Fruit fly (Drosophila melanogaster) whole organism, embryonic: ENCODE measurements around the gene CG3556.

Experiments
- Ada2b ChIP-seq: fragments of 200-800 bp; sonication (Bioruptor generic); IDR thresholded peaks from 2 replicates; pipeline ENCODE4 v1.3.6; 2022; ENCODE audit warnings: missing biosample characterization, missing genetic modification characterization
- CG10274 ChIP-seq: fragments of 200-800 bp; sonication (Bioruptor generic); optimal IDR thresholded peaks from 3 replicates; lab custom pipeline; 2017; ENCODE audit warnings: missing biosample characterization, mild to moderate bottlenecking, missing genetic modification characterization
- CG11504 ChIP-seq: fragments of 200-800 bp; sonication (Bioruptor generic); optimal IDR thresholded peaks from 3 replicates; lab custom pipeline; 2019; ENCODE audit warnings: missing biosample characterization, mild to moderate bottlenecking, missing genetic modification characterization, moderate library complexity
- CG1233 ChIP-seq: fragments of 200-800 bp; sonication (Bioruptor generic); optimal IDR thresholded peaks from 4 replicates; lab custom pipeline; 2018; ENCODE audit warnings: missing biosample characterization, mild to moderate bottlenecking, missing genetic modification characterization
- CG12391 ChIP-seq: fragments of 200-800 bp; sonication (Bioruptor generic); optimal IDR thresholded peaks from 3 replicates; lab custom pipeline; 2018; ENCODE audit warnings: missing biosample characterization, mild to moderate bottlenecking, missing genetic modification characterization, moderate library complexity
- CG15269 ChIP-seq: fragments of 200-800 bp; sonication (Bioruptor generic); optimal IDR thresholded peaks from 2 replicates; lab custom pipeline; 2018; ENCODE audit warnings: missing biosample characterization, mild to moderate bottlenecking, missing genetic modification characterization, moderate library complexity
- CG15696 ChIP-seq: fragments of 200-800 bp; sonication (Bioruptor generic); optimal IDR thresholded peaks from 2 replicates; lab custom pipeline; 2019; ENCODE audit warnings: missing biosample characterization, mild to moderate bottlenecking, missing genetic modification characterization, moderate library complexity
- CG16779 ChIP-seq: fragments of 200-800 bp; sonication (Bioruptor generic); IDR thresholded peaks from 2 replicates; pipeline ENCODE4 v1.3.6; 2022; ENCODE audit warnings: missing biosample characterization, missing genetic modification characterization
- CG1792 ChIP-seq: fragments of 200-800 bp; sonication (Bioruptor generic); optimal IDR thresholded peaks from 2 replicates; lab custom pipeline; 2016; ENCODE audit warnings: missing biosample characterization, missing genetic modification characterization
- CG18262 ChIP-seq: fragments of 200-800 bp; optimal IDR thresholded peaks from 3 replicates; lab custom pipeline; 2019; ENCODE audit warnings: missing biosample characterization, mild to moderate bottlenecking, missing genetic modification characterization, moderate library complexity
- CG2129 ChIP-seq: fragments of 200-800 bp; sonication (Bioruptor generic); IDR thresholded peaks from 2 replicates; pipeline ENCODE4 v1.3.6; 2022; ENCODE audit warnings: missing biosample characterization, missing genetic modification characterization; ENCODE audit not compliant: partially characterized antibody
- CG2875 ChIP-seq: fragments of 200-800 bp; sonication (Bioruptor generic); optimal IDR thresholded peaks from 2 replicates; lab custom pipeline; 2017; ENCODE audit warnings: missing biosample characterization, mild to moderate bottlenecking, missing genetic modification characterization, missing genetic modification reagents
- CG31441 ChIP-seq: fragments of 200-800 bp; sonication (Bioruptor generic); IDR thresholded peaks from 2 replicates; pipeline ENCODE4 v1.3.6; 2022; ENCODE audit warnings: missing biosample characterization, missing genetic modification characterization
- CG4282 ChIP-seq: fragments of 200-800 bp; sonication (Bioruptor generic); optimal IDR thresholded peaks from 2 replicates; lab custom pipeline; 2016; ENCODE audit warnings: missing biosample characterization, missing genetic modification characterization
- CG4424 ChIP-seq: fragments of 200-800 bp; sonication (Bioruptor generic); optimal IDR thresholded peaks from 3 replicates; lab custom pipeline; 2016; ENCODE audit warnings: missing biosample characterization, missing genetic modification characterization
- CG4730 ChIP-seq: fragments of 200-800 bp; sonication (Bioruptor generic); IDR thresholded peaks from 2 replicates; pipeline ENCODE4 v1.3.6; 2022; ENCODE audit warnings: missing biosample characterization, missing genetic modification characterization
- CG6272 ChIP-seq: fragments of 200-800 bp; sonication (Bioruptor generic); IDR thresholded peaks from 2 replicates; pipeline ENCODE4 v1.3.6; 2022; ENCODE audit warnings: missing biosample characterization, missing genetic modification characterization
- CG7987 ChIP-seq: fragments of 200-800 bp; sonication (Bioruptor generic); optimal IDR thresholded peaks from 2 replicates; lab custom pipeline; 2018; ENCODE audit warnings: missing biosample characterization, mild to moderate bottlenecking, missing genetic modification characterization, moderate library complexity
- CG8359 ChIP-seq: fragments of 200-800 bp; sonication (Bioruptor generic); optimal IDR thresholded peaks from 2 replicates; lab custom pipeline; 2017; ENCODE audit warnings: missing biosample characterization, mild to moderate bottlenecking, missing genetic modification characterization, borderline replicate concordance
- CG8944 ChIP-seq: fragments of 200-800 bp; sonication (Bioruptor generic); optimal IDR thresholded peaks from 3 replicates; lab custom pipeline; 2016; ENCODE audit warnings: missing biosample characterization, missing genetic modification characterization
- CG9215 ChIP-seq: fragments of 200-800 bp; sonication (Bioruptor generic); IDR thresholded peaks from 2 replicates; pipeline ENCODE4 v1.3.6; 2022; ENCODE audit warnings: missing biosample characterization, missing genetic modification characterization
- Ets65A ChIP-seq: fragments of 200-800 bp; sonication (Bioruptor generic); peaks from one replicate; lab custom pipeline; 2016; ENCODE audit warnings: missing biosample characterization, missing genetic modification characterization
- GATAe ChIP-seq: fragments of 200-800 bp; sonication (Bioruptor generic); conservative IDR thresholded peaks from 2 replicates; pipeline ENCODE4 v1.3.6; 2022; ENCODE audit warnings: missing biosample characterization, missing genetic modification characterization
- Lhr ChIP-seq: fragments of 200-800 bp; sonication (Bioruptor generic); optimal IDR thresholded peaks from 3 replicates; lab custom pipeline; 2017; ENCODE audit warnings: mild to moderate bottlenecking, missing biosample characterization, missing genetic modification reagents, missing genetic modification characterization
- Mad ChIP-seq: fragments of 200-800 bp; sonication (Bioruptor generic); optimal IDR thresholded peaks from 2 replicates; lab custom pipeline; 2016; ENCODE audit warnings: missing biosample characterization, missing genetic modification characterization
- Med ChIP-seq: fragments of 200-800 bp; sonication (Bioruptor generic); peaks from one replicate; lab custom pipeline; 2016; ENCODE audit warnings: missing biosample characterization, missing genetic modification characterization, mild to moderate bottlenecking, inconsistent platforms, moderate library complexity
- Nf-YC ChIP-seq: fragments of 200-800 bp; optimal IDR thresholded peaks from 3 replicates; lab custom pipeline; 2019; ENCODE audit warnings: missing biosample characterization, mild to moderate bottlenecking, missing genetic modification characterization, moderate library complexity
- Stat92E ChIP-seq, 3 experiments: fragments of >200 bp in 2 of 3; fragments of 200-800 bp in 1 of 3; sonication (Bioruptor generic) in 1 of 3; optimal IDR thresholded peaks; 2 replicates each; lab custom pipeline; 2017 to 2019; ENCODE audit warnings: missing biosample characterization in 3 of 3, missing genetic modification characterization in 3 of 3, mild to moderate bottlenecking in 1 of 3, moderate library complexity in 1 of 3
- aop ChIP-seq: fragments of 200-800 bp; sonication (Bioruptor generic); IDR thresholded peaks from 2 replicates; pipeline ENCODE4 v1.3.6; 2022; ENCODE audit warnings: missing biosample characterization, missing genetic modification characterization
- ap ChIP-seq: fragments of 200-800 bp; sonication (Bioruptor generic); IDR thresholded peaks from 2 replicates; pipeline ENCODE4 v1.3.6; 2022; ENCODE audit warnings: missing biosample characterization, missing genetic modification characterization
- ato ChIP-seq: fragments of 200-800 bp; sonication (Bioruptor generic); IDR thresholded peaks from 2 replicates; pipeline ENCODE4 v1.3.6; 2022; ENCODE audit warnings: missing biosample characterization, missing genetic modification characterization; ENCODE audit not compliant: partially characterized antibody
- az2 ChIP-seq: fragments of 200-800 bp; sonication (Bioruptor generic); optimal IDR thresholded peaks from 3 replicates; lab custom pipeline; 2016; ENCODE audit warnings: missing biosample characterization, missing genetic modification characterization
- bcd ChIP-seq: fragments of 200-800 bp; sonication (Bioruptor generic); optimal IDR thresholded peaks from 2 replicates; lab custom pipeline; 2017; ENCODE audit warnings: missing biosample characterization, mild to moderate bottlenecking, missing genetic modification characterization
- ems ChIP-seq: fragments of 200-800 bp; sonication (Bioruptor generic); optimal IDR thresholded peaks from 3 replicates; lab custom pipeline; 2016; ENCODE audit warnings: missing biosample characterization, missing genetic modification characterization
- ewg ChIP-seq: fragments of 200-800 bp; sonication (Bioruptor generic); optimal IDR thresholded peaks from 3 replicates; lab custom pipeline; 2017; ENCODE audit warnings: mild to moderate bottlenecking, missing biosample characterization, missing genetic modification reagents, missing genetic modification characterization
- fru ChIP-seq: fragments of >200 bp; optimal IDR thresholded peaks from 2 replicates; lab custom pipeline; 2017
- gsb ChIP-seq: fragments of 200-800 bp; sonication (Bioruptor generic); IDR thresholded peaks from 2 replicates; pipeline ENCODE4 v1.3.6; 2022; ENCODE audit warnings: missing biosample characterization, missing genetic modification characterization
- hbn ChIP-seq: fragments of 200-800 bp; sonication (Bioruptor generic); IDR thresholded peaks from 2 replicates; pipeline ENCODE4 v1.3.6; 2022; ENCODE audit warnings: missing biosample characterization, missing genetic modification characterization; ENCODE audit not compliant: partially characterized antibody
- hkb ChIP-seq, 2 experiments: fragments of 200-800 bp in 1 of 2; fragments of >200 bp in 1 of 2; sonication (Bioruptor generic) in 1 of 2; IDR thresholded peaks in 1 of 2; optimal IDR thresholded peaks in 1 of 2; 2 replicates each; pipeline versions ENCODE4 v1.3.6 to Lab custom; 2017 to 2022; ENCODE audit warnings: missing biosample characterization in 1 of 2, missing genetic modification characterization in 1 of 2
- hth ChIP-seq: fragments of >200 bp; optimal IDR thresholded peaks from 2 replicates; lab custom pipeline; 2017; ENCODE audit warnings: inconsistent platforms
- inv ChIP-seq: fragments of 200-800 bp; sonication (Bioruptor generic); IDR thresholded peaks from 2 replicates; pipeline ENCODE4 v1.3.6; 2022; ENCODE audit warnings: missing biosample characterization, missing genetic modification characterization; ENCODE audit not compliant: partially characterized antibody
- jigr1 ChIP-seq: fragments of 200-800 bp; sonication (Bioruptor generic); IDR thresholded peaks from 3 replicates; pipeline ENCODE4 v1.3.6; 2022; ENCODE audit warnings: missing biosample characterization, missing genetic modification characterization
- kni ChIP-seq: fragments of 200-800 bp; sonication (Bioruptor generic); optimal IDR thresholded peaks from 3 replicates; lab custom pipeline; 2017; ENCODE audit warnings: mild to moderate bottlenecking, missing biosample characterization, missing genetic modification reagents, missing genetic modification characterization
- nerfin-1 ChIP-seq: fragments of 200-800 bp; sonication (Bioruptor generic); optimal IDR thresholded peaks from 3 replicates; lab custom pipeline; 2019; ENCODE audit warnings: missing biosample characterization, mild to moderate bottlenecking, missing genetic modification characterization, moderate library complexity
- nerfin-2 ChIP-seq: fragments of 200-800 bp; sonication (Bioruptor generic); IDR thresholded peaks from 2 replicates; pipeline ENCODE4 v1.3.6; 2022; ENCODE audit warnings: missing biosample characterization, missing genetic modification characterization; ENCODE audit not compliant: partially characterized antibody
- nmo ChIP-seq: fragments of 200-800 bp; sonication (Bioruptor generic); optimal IDR thresholded peaks from 2 replicates; lab custom pipeline; 2018; ENCODE audit warnings: missing biosample characterization, mild to moderate bottlenecking, missing genetic modification characterization, moderate library complexity
- nom ChIP-seq: fragments of 200-800 bp; sonication (Bioruptor generic); optimal IDR thresholded peaks from 2 replicates; lab custom pipeline; 2017; ENCODE audit warnings: missing biosample characterization, missing genetic modification characterization, mild to moderate bottlenecking, moderate library complexity, missing genetic modification reagents
- oc ChIP-seq: fragments of 200-800 bp; sonication (Bioruptor generic); optimal IDR thresholded peaks from 2 replicates; lab custom pipeline; 2018; ENCODE audit warnings: missing biosample characterization, mild to moderate bottlenecking, missing genetic modification characterization, moderate library complexity
- row ChIP-seq: fragments of 200-800 bp; sonication (Bioruptor generic); IDR thresholded peaks from 3 replicates; pipeline ENCODE4 v1.3.6; 2022; ENCODE audit warnings: missing biosample characterization, missing genetic modification characterization
- sqz ChIP-seq: fragments of 200-800 bp; sonication (Bioruptor generic); optimal IDR thresholded peaks from 3 replicates; lab custom pipeline; 2018; ENCODE audit warnings: missing biosample characterization, mild to moderate bottlenecking, missing genetic modification characterization

The CG3556 gene

DNA sequence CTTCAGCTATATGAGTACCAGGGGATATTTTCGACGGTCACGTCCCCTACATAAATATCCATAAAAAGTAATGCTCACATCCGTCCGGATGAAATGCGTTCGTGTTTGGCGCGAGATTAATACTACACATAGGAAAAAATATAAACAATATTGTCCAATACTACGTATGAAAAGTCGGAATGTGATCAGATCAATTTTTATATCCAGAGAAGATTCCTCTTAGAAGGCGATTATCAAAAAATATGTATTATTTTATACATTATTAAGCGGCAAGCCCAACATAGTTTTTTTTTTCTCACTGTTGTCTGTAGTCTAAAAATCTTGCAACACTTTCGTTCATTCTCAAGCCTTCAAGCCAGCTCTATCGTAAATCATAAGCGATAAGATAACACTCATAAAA is 43.9 kb downstream of the CG3556 start (continued):
- no peak for TF ChIP-seq CG2875 (GFP tag; lab: Kevin White, UChicago)
- no peak for TF ChIP-seq gsb (GFP tag; lab: Robert Waterston, UW)
- peak; percentile 61 for TF ChIP-seq row (GFP tag; lab: Robert Waterston, UW)
- TF ChIP-seq inv = no peak
- TF ChIP-seq hkb (optimal IDR thresholded peaks at IDR 0.05; lab: Kevin White, UChicago) = no peak
- 0 out of 2 replicates have a peak, but pooled peaks have one; percentile 37 for TF ChIP-seq hkb (GFP tag; IDR thresholded peaks at IDR 0.05; lab: Robert Waterston, UW)
- TF ChIP-seq hbn (GFP tag; lab: Robert Waterston, UW) = no peak
- no peak; the same call in 1 of the 2 replicates for TF ChIP-seq CG4730
- TF ChIP-seq CG12391 = peak; percentile 44
- no peak for TF ChIP-seq aop
- TF ChIP-seq CG1792 (GFP tag; lab: Kevin White, UChicago) = no peak
- peak; percentile 27 for TF ChIP-seq CG4424 (GFP tag; lab: Kevin White, UChicago)
- TF ChIP-seq nom (GFP tag; lab: Kevin White, UChicago) = no peak
- no peak for TF ChIP-seq CG7987 (GFP tag; lab: Kevin White, UChicago)
- TF ChIP-seq ato = no peak
- TF ChIP-seq GATAe (GFP tag; lab: Robert Waterston, UW) = no peak
- TF ChIP-seq Nf-YC (tag; lab: Kevin White, UChicago) = no peak
- TF ChIP-seq az2 (GFP tag; lab: Kevin White, UChicago) = no peak
- TF ChIP-seq Ets65A (GFP tag; lab: Kevin White, UChicago) = peak; percentile 71
- TF ChIP-seq, all 482 proteins: peak for 78

DNA sequence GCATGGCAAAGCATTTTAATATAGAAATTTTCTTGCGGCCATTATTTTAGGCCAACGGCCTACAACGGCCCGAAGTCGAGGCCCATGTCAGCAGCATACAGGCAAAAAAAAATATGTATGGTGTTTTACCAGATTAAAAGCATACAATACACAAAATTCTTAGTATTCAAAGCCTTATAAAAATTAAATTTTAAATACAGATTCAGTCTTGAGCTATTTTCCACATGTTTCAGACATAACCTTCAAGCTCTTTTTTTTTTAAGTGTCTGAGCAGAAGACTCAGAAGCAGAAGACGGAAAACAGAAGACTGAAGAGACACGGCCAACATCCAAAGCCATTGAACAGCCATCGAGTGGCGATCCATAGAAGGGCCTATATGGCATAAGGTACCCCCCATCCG is 51.7 kb downstream of the CG3556 start:
- no peak for TF ChIP-seq sqz (GFP tag; lab: Kevin White, UChicago)
- peak; percentile 21 for TF ChIP-seq kni (GFP tag; lab: Kevin White, UChicago)
- peak; percentile 35 for TF ChIP-seq Lhr (GFP tag; lab: Kevin White, UChicago)
- no peak for TF ChIP-seq CG2129 (GFP tag; lab: Robert Waterston, UW)
- peak in 1 of 3 experiments; percentile 3 for TF ChIP-seq Stat92E (GFP tag; optimal IDR thresholded peaks at IDR 0.05; lab: Kevin White, UChicago)
- peak; percentile 13 for TF ChIP-seq nerfin-1
- TF ChIP-seq CG11504 (tag; lab: Kevin White, UChicago) = peak; percentile 62
- TF ChIP-seq CG4282 = no peak
- peak; percentile 1 for TF ChIP-seq CG15269 (tag; lab: Kevin White, UChicago)
- no peak for TF ChIP-seq CG10274 (GFP tag; lab: Kevin White, UChicago)
- no peak for TF ChIP-seq CG6272
- TF ChIP-seq ems = no peak
- TF ChIP-seq ato = no peak
- TF ChIP-seq CG8359 (GFP tag; lab: Kevin White, UChicago) = no peak
- peak; percentile 53; the same call in 1 of the 2 replicates for TF ChIP-seq CG31441 (GFP tag; lab: Robert Waterston, UW)
- TF ChIP-seq jigr1 (GFP tag; lab: Robert Waterston, UW) = no peak
- peak; percentile 6 for TF ChIP-seq Mad (GFP tag; lab: Kevin White, UChicago)
- TF ChIP-seq fru (lab: Kevin White, UChicago) = no peak
- no peak for TF ChIP-seq ap
- no peak for TF ChIP-seq oc (tag; lab: Kevin White, UChicago)
- TF ChIP-seq nmo (GFP tag; lab: Kevin White, UChicago) = peak; percentile 65
- 0 out of 2 replicates have a peak, but pooled peaks have one; percentile 19 for TF ChIP-seq Ada2b (GFP tag; lab: Robert Waterston, UW)
- TF ChIP-seq CG16779 = no peak
- peak; percentile 34 for TF ChIP-seq CG15696 (tag; lab: Kevin White, UChicago)
- TF ChIP-seq CG1233 (GFP tag; lab: Kevin White, UChicago) = peak; percentile 5
- TF ChIP-seq CG9215 (GFP tag; lab: Robert Waterston, UW) = no peak
- no peak for TF ChIP-seq nerfin-2 (GFP tag; lab: Robert Waterston, UW)
- TF ChIP-seq hth = no peak
- no peak for TF ChIP-seq ewg (GFP tag; lab: Kevin White, UChicago)
- peak; percentile 10 for TF ChIP-seq bcd (GFP tag; lab: Kevin White, UChicago)
- TF ChIP-seq CG18262 = peak; percentile 62
- TF ChIP-seq CG8944 = no peak
- peak; percentile 46 for TF ChIP-seq Med (GFP tag; lab: Kevin White, UChicago)
